Worm (Caenorhabditis elegans) whole organism, midembryonic: ENCODE measurements around the gene srsx-15.

Source experiments
- cog-1 ChIP-seq: sonication (generic microtip); optimal IDR thresholded peaks from 2 replicates; lab custom pipeline; 2016; ENCODE audit warnings: missing genetic modification characterization, missing compliant biosample characterization
- flt-1 ChIP-seq: fragments of 200-800 bp; sonication (Bioruptor generic); IDR thresholded peaks from 2 replicates; pipeline ENCODE4 v1.3.6; 2022; ENCODE audit warnings: missing genetic modification characterization, missing compliant biosample characterization
- med-1 ChIP-seq: sonication (generic microtip); optimal IDR thresholded peaks from 2 replicates; lab custom pipeline; 2017; ENCODE audit warnings: missing genetic modification characterization, mild to moderate bottlenecking, missing compliant biosample characterization, antibody characterized with exemption, missing genetic modification reagents; ENCODE audit not compliant: insufficient read depth
- tab-1 ChIP-seq: fragments of 200-800 bp; sonication (Bioruptor generic); IDR thresholded peaks from 2 replicates; pipeline ENCODE4 v1.3.6; 2022; ENCODE audit warnings: missing genetic modification characterization, missing compliant biosample characterization
- ztf-23 ChIP-seq: fragments of 200-800 bp; sonication (Bioruptor generic); IDR thresholded peaks from 2 replicates; pipeline ENCODE4 v1.3.6; 2022; ENCODE audit warnings: missing genetic modification reagents, missing genetic modification characterization, missing compliant biosample characterization

- TF ChIP-seq med-1 (GFP tag; lab: Kevin White, UChicago) (no peak), cog-1 (tag; lab: Kevin White, UChicago) (no peak), ztf-23 (GFP tag; lab: Robert Waterston, UW) (no peak), tab-1 (GFP tag; lab: Robert Waterston, UW) (no peak), flt-1 (no peak)
These were observed 30.7 kb downstream of the srsx-15 start for ce11 chrIV:5592956-5593355.
